Worm (Caenorhabditis elegans): ENCODE data around the gene zip-9.

zip-9 gene

DNA sequence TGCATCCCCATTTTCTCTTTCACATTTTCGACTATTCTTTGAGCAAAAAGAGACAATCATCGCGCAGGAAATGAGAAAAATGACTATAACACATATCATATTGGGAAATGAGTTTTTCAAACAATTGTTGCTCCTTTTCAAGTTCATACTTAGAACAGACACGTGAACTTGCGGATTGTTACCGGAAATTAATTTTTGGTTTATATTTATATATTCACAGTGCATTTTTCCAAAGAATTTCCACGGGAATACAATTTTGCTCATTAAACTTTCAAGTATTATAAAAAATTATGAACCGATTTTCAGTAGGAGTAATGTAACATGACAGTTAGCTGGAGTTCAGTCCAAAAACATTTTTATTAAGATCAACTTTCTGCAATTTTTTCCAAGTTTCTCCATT lies 19.0 kb upstream of the zip-9 start, which contains the start of gene F58B4.7:
F58B4.7 (minus strand) TSS at position 101 of the 400 bp plus-strand sequence.
- no peak for TF ChIP-seq egl-44 (GFP tag; IDR thresholded peaks at IDR 0.05)
- no peak for TF ChIP-seq ztf-26 (tag; optimal IDR thresholded peaks at IDR 0.05)
- TF ChIP-seq xnd-1 (tag; optimal IDR thresholded peaks at IDR 0.05) = no peak
- TF ChIP-seq let-526 (GFP tag; IDR thresholded peaks at IDR 0.05) = no peak
- no peak for TF ChIP-seq akir-1 (GFP tag; optimal IDR thresholded peaks at IDR 0.05)

DNA sequence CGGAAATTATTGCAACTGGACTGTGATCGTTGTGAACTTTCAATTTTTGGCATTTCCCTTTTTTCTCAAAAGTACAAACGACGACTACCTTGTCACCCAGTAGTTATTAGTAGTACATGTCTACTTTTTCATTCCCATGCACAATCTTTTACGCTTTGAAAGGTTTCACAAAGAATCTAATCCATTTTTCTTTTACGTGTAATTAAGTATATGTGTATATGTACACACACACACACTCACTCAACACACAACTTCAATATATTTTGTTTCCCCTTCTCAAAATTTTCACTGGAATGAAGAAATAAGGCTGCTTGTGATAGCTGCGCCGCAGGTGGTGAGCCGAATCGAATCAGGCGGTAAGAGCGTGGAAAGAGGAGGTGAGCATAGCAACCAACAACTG lies 17.5 kb upstream of the zip-9 start, which contains the start of gene F58B4.6:
F58B4.6 (plus strand) TSS at position 301 of the 400 bp plus-strand sequence.
- TF ChIP-seq die-1 (tag; optimal IDR thresholded peaks at IDR 0.05) = no peak
- TF ChIP-seq bed-1 (GFP tag; IDR thresholded peaks at IDR 0.05) = no peak

DNA sequence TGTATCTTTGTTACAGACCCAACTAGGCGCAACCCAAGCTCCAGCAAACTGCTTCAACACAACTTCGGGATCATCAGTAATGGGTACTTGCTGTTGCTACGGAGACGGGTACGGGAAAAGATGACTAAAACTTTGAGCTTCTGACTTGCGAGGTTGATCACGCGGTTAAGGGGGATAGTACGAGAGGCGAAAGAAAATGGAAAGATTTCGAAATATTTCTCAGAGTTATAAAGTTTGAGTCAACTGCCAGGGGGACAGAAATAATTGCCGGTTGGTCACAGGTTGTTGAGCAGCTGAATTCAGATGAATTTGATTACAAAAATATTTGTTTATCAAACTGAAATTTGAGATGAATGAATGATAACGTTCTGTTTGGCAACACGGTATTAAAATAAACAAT lies 16.6 kb upstream of the zip-9 start:
- TF ChIP-seq K12H6.12 (tag; optimal IDR thresholded peaks at IDR 0.05) (no peak), lag-1 (GFP tag; IDR thresholded peaks at IDR 0.05) (no peak), rcor-1 (GFP tag; IDR thresholded peaks at IDR 0.05) (no peak)

DNA sequence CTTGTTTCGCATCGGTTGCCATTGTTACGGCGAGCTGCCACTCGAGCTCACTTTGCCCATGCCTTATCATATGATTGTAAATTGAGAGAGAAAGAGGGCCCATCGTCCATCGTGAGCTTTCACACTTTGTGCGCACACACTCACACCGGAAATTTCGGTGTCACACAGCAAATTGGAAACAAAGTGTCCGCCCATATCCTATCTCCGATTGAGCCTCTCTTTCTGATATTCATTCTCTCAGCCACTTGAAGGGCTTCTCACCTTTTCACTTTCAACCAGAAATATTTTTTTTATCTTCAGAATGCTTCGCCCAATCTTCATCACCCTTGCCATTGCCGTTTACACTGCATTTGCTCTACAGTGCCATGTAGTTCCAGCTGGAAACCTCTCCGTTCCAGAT lies 12.8 kb upstream of the zip-9 start, which contains the start of gene F58B4.3:
F58B4.3 (plus strand) TSS at position 301 of the 400 bp plus-strand sequence.
- no peak for TF ChIP-seq nhr-90 (tag; optimal IDR thresholded peaks at IDR 0.05)
- TF ChIP-seq Y79H2A.3 (GFP tag; conservative IDR thresholded peaks at IDR 0.05) = no peak
- no peak for TF ChIP-seq nfyb-1 (GFP tag; IDR thresholded peaks at IDR 0.05)
- no peak for TF ChIP-seq lin-35 (GFP tag; optimal IDR thresholded peaks at IDR 0.05)

DNA sequence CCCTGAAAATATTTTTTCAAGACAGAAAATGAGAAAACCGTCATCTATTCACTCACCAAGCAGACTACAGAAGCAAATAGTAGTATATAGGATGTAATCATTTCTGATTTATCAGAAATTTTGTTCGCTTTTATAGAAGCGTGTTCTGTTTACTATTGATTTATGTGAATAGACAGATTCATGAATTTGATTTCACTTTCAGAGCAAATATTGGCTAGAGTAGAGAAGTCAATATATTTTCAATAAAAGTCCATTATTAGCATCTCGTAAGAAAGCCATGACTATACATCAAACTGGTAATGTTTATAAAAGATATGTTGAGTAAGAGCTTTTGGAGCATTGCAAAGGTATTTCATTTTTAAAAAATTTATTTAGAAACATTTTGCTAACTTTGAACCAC lies 11.1 kb upstream of the zip-9 start, which contains the start of gene scvp-1:
scvp-1 (minus strand) TSS at position 101 of the 400 bp plus-strand sequence.
- TF ChIP-seq nfya-1 (tag; optimal IDR thresholded peaks at IDR 0.05; ENCODE audit: borderline replicate concordance, insufficient read depth) (no peak), lsy-27 (tag; optimal IDR thresholded peaks at IDR 0.05; ENCODE audit: borderline replicate concordance, insufficient read depth) (no peak), F37B4.10 (GFP tag; IDR thresholded peaks at IDR 0.05) (no peak), hsf-1 (GFP tag; IDR thresholded peaks at IDR 0.05) (no peak), hlh-26 (GFP tag; conservative IDR thresholded peaks at IDR 0.05) (no peak), snpc-3.4 (tag; optimal IDR thresholded peaks at IDR 0.05) (no peak), rcor-1 (GFP tag; IDR thresholded peaks at IDR 0.05) (no peak), sdz-38 (tag; optimal IDR thresholded peaks at IDR 0.05) (no peak), ztf-3 (GFP tag; optimal IDR thresholded peaks at IDR 0.05) (no peak), athp-1 (tag; optimal IDR thresholded peaks at IDR 0.05) (no peak), rpc-1 (optimal IDR thresholded peaks at IDR 0.05) (no peak), rpc-1 (tag; optimal IDR thresholded peaks at IDR 0.05) (no peak), dpl-1 (GFP tag; optimal IDR thresholded peaks at IDR 0.05) (no peak), madf-10 (tag; optimal IDR thresholded peaks at IDR 0.05) (no peak), C17E4.6 (GFP tag; IDR thresholded peaks at IDR 0.05) (no peak), Y79H2A.3 (GFP tag; conservative IDR thresholded peaks at IDR 0.05) (no peak)

DNA sequence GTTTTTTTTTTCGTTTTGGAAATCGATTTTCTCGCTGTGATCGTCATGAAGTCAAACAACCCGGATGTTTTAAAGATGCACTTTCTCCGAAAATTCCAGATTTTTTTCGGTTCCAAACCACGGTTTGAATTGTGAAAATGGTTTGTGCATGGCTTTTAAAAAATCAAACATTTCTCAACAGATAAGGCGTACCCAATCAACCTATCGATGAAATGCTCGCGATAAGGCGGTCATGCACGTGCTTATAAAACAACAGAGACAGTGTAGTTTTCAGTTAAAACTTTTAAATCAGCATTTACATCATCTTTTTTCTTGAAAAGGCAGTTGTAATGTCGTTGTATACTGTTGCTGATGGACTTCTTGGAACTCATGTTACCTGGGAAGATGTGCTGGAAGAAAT lies 9.8 kb upstream of the zip-9 start, which contains the start of gene F58B4.5:
F58B4.5 (plus strand) TSS at position 283 of the 400 bp plus-strand sequence.
- TF ChIP-seq Y95B8A.8 (GFP tag; IDR thresholded peaks at IDR 0.05) = no peak
- peak; percentile 92 for TF ChIP-seq nhr-80 (tag; optimal IDR thresholded peaks at IDR 0.05)

Data from whole organism, young adult.